Worm (Caenorhabditis elegans) whole organism, early embryonic: ENCODE measurements around the gene C04C11.25.

Source experiments
- ama-1 ChIP-seq: fragments of 150-350 bp; optimal IDR thresholded peaks from 2 replicates; lab custom pipeline; 2014
- ets-7 ChIP-seq: sonication (generic microtip); optimal IDR thresholded peaks from 2 replicates; lab custom pipeline; 2016; ENCODE audit warnings: missing genotype, missing genetic modification characterization, missing compliant biosample characterization
- hmbx-1 ChIP-seq: sonication (generic microtip); optimal IDR thresholded peaks from 2 replicates; lab custom pipeline; 2016; ENCODE audit warnings: mild to moderate bottlenecking, missing genetic modification characterization, missing compliant biosample characterization
- hmg-4 ChIP-seq: fragments of 200-800 bp; sonication (Bioruptor generic); optimal IDR thresholded peaks from 2 replicates; lab custom pipeline; 2018; ENCODE audit warnings: mild to moderate bottlenecking, missing genetic modification characterization, missing compliant biosample characterization
- hnd-1 ChIP-seq: sonication (generic microtip); optimal IDR thresholded peaks from 2 replicates; lab custom pipeline; 2016; ENCODE audit warnings: missing genetic modification characterization, missing compliant biosample characterization
- scrt-1 ChIP-seq: fragments of 200-800 bp; sonication (Bioruptor generic); IDR thresholded peaks from 2 replicates; pipeline ENCODE4 v1.3.6; 2022; ENCODE audit warnings: missing genetic modification characterization, missing compliant biosample characterization
- sea-1 ChIP-seq: fragments of 200-800 bp; sonication (Bioruptor generic); conservative IDR thresholded peaks from 2 replicates; pipeline ENCODE4 v1.3.6; 2022; ENCODE audit warnings: missing genetic modification characterization, missing compliant biosample characterization
- tbx-11 ChIP-seq: fragments of 200-800 bp; sonication (Bioruptor generic); IDR thresholded peaks from 2 replicates; pipeline ENCODE4 v1.3.6; 2022; ENCODE audit warnings: missing genetic modification characterization, missing compliant biosample characterization
- tbx-37 ChIP-seq: fragments of 200-800 bp; sonication (Bioruptor generic); conservative IDR thresholded peaks from 2 replicates; pipeline ENCODE4 v1.3.6; 2022; ENCODE audit warnings: missing genetic modification reagents, missing genetic modification characterization, missing compliant biosample characterization
- tra-4 ChIP-seq: sonication (generic microtip); optimal IDR thresholded peaks from 2 replicates; lab custom pipeline; 2017; ENCODE audit warnings: missing genetic modification characterization, missing compliant biosample characterization

DNA sequence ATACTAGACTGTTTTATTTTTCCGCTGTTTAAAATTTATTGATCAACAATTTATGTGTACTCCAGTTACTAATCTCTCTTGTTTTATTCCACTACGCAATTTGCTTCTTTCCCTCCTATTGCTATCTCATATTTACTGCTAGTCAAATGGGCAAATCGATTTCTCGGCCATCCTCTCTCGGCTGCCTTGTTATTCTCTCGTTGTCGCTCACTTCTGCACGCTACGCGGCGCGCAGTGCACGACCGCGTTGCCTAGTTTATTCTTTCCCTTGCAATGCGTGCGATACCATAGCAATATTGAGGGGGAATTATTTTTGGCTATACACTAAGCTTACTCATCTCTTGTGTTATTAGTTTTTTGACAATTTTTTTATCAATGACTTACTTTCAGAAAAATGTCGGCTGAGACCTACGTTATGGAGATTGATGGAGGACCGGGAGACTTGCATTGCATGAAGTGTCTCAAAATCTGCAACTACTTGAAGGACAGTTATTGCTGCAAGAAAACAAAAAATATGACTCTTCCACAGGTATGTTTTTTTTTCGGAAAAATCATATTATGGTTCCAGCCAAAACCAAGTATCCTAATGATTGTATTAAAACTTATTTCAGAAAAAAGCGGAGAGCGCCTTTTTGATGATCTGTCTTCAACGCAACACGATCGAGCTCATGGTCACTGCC, 37.7 kb downstream of the C04C11.25 start, which contains the start of gene F48F7.6:
- TF ChIP-seq ama-1 (lab: Kevin White, UChicago) (no peak), tra-4 (tag; lab: Kevin White, UChicago) (no peak), sea-1 (GFP tag; lab: Robert Waterston, UW) (no peak), scrt-1 (GFP tag; lab: Robert Waterston, UW) (no peak), tbx-11 (no peak), hnd-1 (no peak), hmbx-1 (tag; lab: Kevin White, UChicago) (no peak), hmg-4 (GFP tag; lab: Kevin White, UChicago) (peak; percentile 72), tbx-37 (no peak), ets-7 (no peak)
